Fruit fly (Drosophila melanogaster) whole organism, embryonic: Measurements from ENCODE around the gene Zip89B.
A peak's percentile ranks its signal among the peaks of the same experiment; 100 is the strongest.

Experiments used
- CG13424 ChIP-seq: fragments of 200-800 bp; sonication (Bioruptor generic); optimal IDR thresholded peaks from 2 replicates; lab custom pipeline; 2019; ENCODE audit warnings: missing biosample characterization, mild to moderate bottlenecking, missing genetic modification characterization, moderate library complexity
- CG13624 ChIP-seq: fragments of 200-800 bp; sonication (Bioruptor generic); optimal IDR thresholded peaks from 2 replicates; lab custom pipeline; 2016; ENCODE audit warnings: missing biosample characterization, missing genetic modification characterization
- CG13775 ChIP-seq: fragments of 200-800 bp; sonication (Bioruptor generic); optimal IDR thresholded peaks from 3 replicates; lab custom pipeline; 2017; ENCODE audit warnings: missing biosample characterization, mild to moderate bottlenecking, missing genetic modification characterization
- CG14050 ChIP-seq: fragments of 200-800 bp; sonication (Bioruptor generic); IDR thresholded peaks from 3 replicates; pipeline ENCODE4 v1.3.6; 2022; ENCODE audit warnings: missing biosample characterization, missing genetic modification characterization
- CG15011 ChIP-seq: fragments of 200-800 bp; sonication (Bioruptor generic); optimal IDR thresholded peaks from 3 replicates; lab custom pipeline; 2018; ENCODE audit warnings: missing biosample characterization, mild to moderate bottlenecking, missing genetic modification characterization
- CG18764 ChIP-seq: fragments of 200-800 bp; sonication (Bioruptor generic); optimal IDR thresholded peaks from 3 replicates; lab custom pipeline; 2016; ENCODE audit warnings: missing biosample characterization, missing genetic modification characterization
- CG2116 ChIP-seq: fragments of 200-800 bp; sonication (Bioruptor generic); optimal IDR thresholded peaks from 3 replicates; lab custom pipeline; 2018; ENCODE audit warnings: missing biosample characterization, mild to moderate bottlenecking, missing genetic modification characterization
- CG2120 ChIP-seq: fragments of 200-800 bp; sonication (Bioruptor generic); optimal IDR thresholded peaks from 3 replicates; lab custom pipeline; 2016; ENCODE audit warnings: missing biosample characterization, missing genetic modification characterization
- CG2199 ChIP-seq: fragments of 200-800 bp; sonication (Bioruptor generic); IDR thresholded peaks from 3 replicates; pipeline ENCODE4 v1.3.6; 2022; ENCODE audit warnings: missing biosample characterization, missing genetic modification characterization
- CG3163 ChIP-seq: fragments of 200-800 bp; sonication (Bioruptor generic); optimal IDR thresholded peaks from 3 replicates; lab custom pipeline; 2016; ENCODE audit warnings: missing biosample characterization, missing genetic modification characterization
- CG34224 ChIP-seq: fragments of 200-800 bp; sonication (Bioruptor generic); IDR thresholded peaks from 3 replicates; pipeline ENCODE4 v1.3.6; 2022; ENCODE audit warnings: missing biosample characterization, missing genetic modification characterization; ENCODE audit not compliant: partially characterized antibody
- CG3726 ChIP-seq: fragments of 200-800 bp; sonication (Bioruptor generic); IDR thresholded peaks from 3 replicates; pipeline ENCODE4, ENCODE4 v1.3.6; 2022; ENCODE audit warnings: missing biosample characterization, missing genetic modification characterization
- CG4360 ChIP-seq: fragments of 200-800 bp; sonication (Bioruptor generic); IDR thresholded peaks from 2 replicates; pipeline ENCODE4 v1.3.6; 2022; ENCODE audit warnings: missing biosample characterization, missing genetic modification characterization
- CG9932 ChIP-seq: fragments of 200-800 bp; sonication (Bioruptor generic); IDR thresholded peaks from 2 replicates; pipeline ENCODE4 v1.3.6; 2022; ENCODE audit warnings: missing biosample characterization, missing genetic modification characterization
- CTCF ChIP-seq: fragments of 200-800 bp; sonication (Bioruptor generic); optimal IDR thresholded peaks from 2 replicates; lab custom pipeline; 2017; ENCODE audit warnings: missing biosample characterization, mild to moderate bottlenecking, missing genetic modification characterization, moderate library complexity
- D ChIP-seq, 2 experiments: fragments of 200-800 bp in 1 of 2; fragments of >200 bp in 1 of 2; sonication (Bioruptor generic) in 1 of 2; optimal IDR thresholded peaks; 2 replicates in 1 of 2; 3 replicates in 1 of 2; lab custom pipeline; 2017; ENCODE audit warnings: mild to moderate bottlenecking in 1 of 2, missing biosample characterization in 1 of 2, missing genetic modification characterization in 1 of 2, missing genetic modification reagents in 1 of 2
- Dek ChIP-seq: fragments of 200-800 bp; sonication (Bioruptor generic); optimal IDR thresholded peaks from 3 replicates; lab custom pipeline; 2019; ENCODE audit warnings: missing biosample characterization, mild to moderate bottlenecking, missing genetic modification characterization, moderate library complexity
- Doc3 ChIP-seq: fragments of 200-800 bp; sonication (Bioruptor generic); IDR thresholded peaks from 3 replicates; pipeline ENCODE4 v1.3.6; 2022; ENCODE audit warnings: missing biosample characterization, missing genetic modification characterization; ENCODE audit not compliant: partially characterized antibody
- Dref ChIP-seq: fragments of 200-800 bp; sonication (Bioruptor generic); IDR thresholded peaks from 2 replicates; pipeline ENCODE4 v1.3.6; 2022; ENCODE audit warnings: missing biosample characterization, missing genetic modification characterization
- Ets65A ChIP-seq: fragments of 200-800 bp; sonication (Bioruptor generic); peaks from one replicate; lab custom pipeline; 2016; ENCODE audit warnings: missing biosample characterization, missing genetic modification characterization
- Fer1 ChIP-seq: fragments of 200-800 bp; sonication (Bioruptor generic); optimal IDR thresholded peaks from 2 replicates; lab custom pipeline; 2017; ENCODE audit warnings: missing biosample characterization, mild to moderate bottlenecking, missing genetic modification characterization
- H2.0 ChIP-seq: fragments of 200-800 bp; sonication (Bioruptor generic); IDR thresholded peaks from 2 replicates; pipeline ENCODE4 v1.3.6; 2022; ENCODE audit warnings: missing biosample characterization, missing genetic modification characterization
- MTF-1 ChIP-seq: fragments of 200-800 bp; sonication (Bioruptor generic); optimal IDR thresholded peaks from 2 replicates; lab custom pipeline; 2018; ENCODE audit warnings: missing biosample characterization, mild to moderate bottlenecking, missing genetic modification characterization, borderline replicate concordance
- Med ChIP-seq: fragments of 200-800 bp; sonication (Bioruptor generic); peaks from one replicate; lab custom pipeline; 2016; ENCODE audit warnings: missing biosample characterization, missing genetic modification characterization, mild to moderate bottlenecking, inconsistent platforms, moderate library complexity
- Myb ChIP-seq: fragments of 200-800 bp; sonication (Bioruptor generic); optimal IDR thresholded peaks from 2 replicates; lab custom pipeline; 2016; ENCODE audit warnings: missing biosample characterization, missing genetic modification characterization
- NC2α ChIP-seq: fragments of 200-800 bp; sonication (Bioruptor generic); optimal IDR thresholded peaks from 2 replicates; lab custom pipeline; 2016; ENCODE audit warnings: missing biosample characterization, missing genetic modification characterization
- Oli ChIP-seq: fragments of 200-800 bp; sonication (Bioruptor generic); optimal IDR thresholded peaks from 2 replicates; lab custom pipeline; 2018; ENCODE audit warnings: missing biosample characterization, mild to moderate bottlenecking, missing genetic modification characterization, moderate library complexity
- Ptx1 ChIP-seq: fragments of 200-800 bp; sonication (Bioruptor generic); IDR thresholded peaks from 2 replicates; pipeline ENCODE4 v1.3.6; 2022; ENCODE audit warnings: missing biosample characterization, missing genetic modification characterization
- Side ChIP-seq: fragments of 200-800 bp; sonication (Bioruptor generic); optimal IDR thresholded peaks from 2 replicates; lab custom pipeline; 2016; ENCODE audit warnings: missing biosample characterization, missing genetic modification characterization
- Sox102F ChIP-seq: fragments of 200-800 bp; sonication (Bioruptor generic); optimal IDR thresholded peaks from 2 replicates; lab custom pipeline; 2018; ENCODE audit warnings: missing biosample characterization, mild to moderate bottlenecking, missing genetic modification characterization, moderate library complexity
- Ssrp ChIP-seq: fragments of 200-800 bp; sonication (Bioruptor generic); optimal IDR thresholded peaks from 2 replicates; lab custom pipeline; 2018; ENCODE audit warnings: missing biosample characterization, mild to moderate bottlenecking, missing genetic modification characterization, moderate library complexity
- abd-A ChIP-seq: fragments of 200-800 bp; sonication (Bioruptor generic); optimal IDR thresholded peaks from 3 replicates; lab custom pipeline; 2019; ENCODE audit warnings: missing biosample characterization, mild to moderate bottlenecking, missing genetic modification characterization, moderate library complexity
- al ChIP-seq: fragments of 200-800 bp; sonication (Bioruptor generic); IDR thresholded peaks from 2 replicates; pipeline ENCODE4 v1.3.6; 2022; ENCODE audit warnings: missing biosample characterization, missing genetic modification characterization
- aop ChIP-seq: fragments of 200-800 bp; sonication (Bioruptor generic); IDR thresholded peaks from 2 replicates; pipeline ENCODE4 v1.3.6; 2022; ENCODE audit warnings: missing biosample characterization, missing genetic modification characterization
- ap ChIP-seq: fragments of 200-800 bp; sonication (Bioruptor generic); IDR thresholded peaks from 2 replicates; pipeline ENCODE4 v1.3.6; 2022; ENCODE audit warnings: missing biosample characterization, missing genetic modification characterization
- chn ChIP-seq: fragments of 200-800 bp; sonication (Bioruptor generic); optimal IDR thresholded peaks from 2 replicates; lab custom pipeline; 2016; ENCODE audit warnings: missing biosample characterization, missing genetic modification characterization
- cwo ChIP-seq: fragments of 200-800 bp; sonication (Bioruptor generic); optimal IDR thresholded peaks from 3 replicates; lab custom pipeline; 2017; ENCODE audit warnings: missing biosample characterization, missing genetic modification characterization, mild to moderate bottlenecking, moderate library complexity, missing genetic modification reagents
- dm ChIP-seq: fragments of 200-800 bp; sonication (Bioruptor generic); optimal IDR thresholded peaks from 3 replicates; lab custom pipeline; 2016; ENCODE audit warnings: missing biosample characterization, missing genetic modification characterization
- ems ChIP-seq: fragments of 200-800 bp; sonication (Bioruptor generic); optimal IDR thresholded peaks from 3 replicates; lab custom pipeline; 2016; ENCODE audit warnings: missing biosample characterization, missing genetic modification characterization
- ewg ChIP-seq: fragments of 200-800 bp; sonication (Bioruptor generic); optimal IDR thresholded peaks from 3 replicates; lab custom pipeline; 2017; ENCODE audit warnings: mild to moderate bottlenecking, missing biosample characterization, missing genetic modification reagents, missing genetic modification characterization
- kah ChIP-seq: fragments of 200-800 bp; sonication (Bioruptor generic); optimal IDR thresholded peaks from 2 replicates; lab custom pipeline; 2018; ENCODE audit warnings: missing biosample characterization, mild to moderate bottlenecking, missing genetic modification characterization
- klu ChIP-seq: fragments of 200-800 bp; sonication (Bioruptor generic); IDR thresholded peaks from 2 replicates; pipeline ENCODE4 v1.3.6; 2022; ENCODE audit warnings: missing biosample characterization, missing genetic modification characterization
- p53 ChIP-seq: fragments of 200-800 bp; sonication (Bioruptor generic); optimal IDR thresholded peaks from 2 replicates; lab custom pipeline; 2016; ENCODE audit warnings: missing biosample characterization, missing genetic modification characterization
- salm ChIP-seq: fragments of 200-800 bp; sonication (Bioruptor generic); optimal IDR thresholded peaks from 2 replicates; lab custom pipeline; 2018; ENCODE audit warnings: missing biosample characterization, mild to moderate bottlenecking, missing genetic modification characterization
- sd ChIP-seq: fragments of 200-800 bp; sonication (Bioruptor generic); optimal IDR thresholded peaks from 3 replicates; lab custom pipeline; 2018; ENCODE audit warnings: missing biosample characterization, mild to moderate bottlenecking, missing genetic modification characterization, moderate library complexity
- so ChIP-seq: fragments of 200-800 bp; sonication (Bioruptor generic); IDR thresholded peaks from 3 replicates; pipeline ENCODE4 v1.3.6; 2022; ENCODE audit warnings: missing biosample characterization, missing genetic modification characterization
- sob ChIP-seq: fragments of 200-800 bp; sonication (Bioruptor generic); IDR thresholded peaks from 2 replicates; pipeline ENCODE4 v1.3.6; 2022; ENCODE audit warnings: missing biosample characterization, missing genetic modification characterization
- sr ChIP-seq: fragments of 200-800 bp; sonication (Bioruptor generic); IDR thresholded peaks from 3 replicates; pipeline ENCODE4 v1.3.6; 2022; ENCODE audit warnings: missing biosample characterization, missing genetic modification characterization
- toy ChIP-seq: fragments of 200-800 bp; sonication (Bioruptor generic); IDR thresholded peaks from 2 replicates; pipeline ENCODE4 v1.3.6; 2022; ENCODE audit warnings: missing biosample characterization, missing genetic modification characterization
- wek ChIP-seq: fragments of 200-800 bp; sonication (Bioruptor generic); optimal IDR thresholded peaks from 3 replicates; lab custom pipeline; 2018; ENCODE audit warnings: missing biosample characterization, mild to moderate bottlenecking, missing genetic modification characterization, moderate library complexity
- yki ChIP-seq: fragments of >200 bp; optimal IDR thresholded peaks from 3 replicates; lab custom pipeline; 2018
- zf30C ChIP-seq: fragments of 200-800 bp; sonication (Bioruptor generic); optimal IDR thresholded peaks from 3 replicates; lab custom pipeline; 2018; ENCODE audit warnings: missing biosample characterization, mild to moderate bottlenecking, missing genetic modification characterization

The Zip89B gene

DNA sequence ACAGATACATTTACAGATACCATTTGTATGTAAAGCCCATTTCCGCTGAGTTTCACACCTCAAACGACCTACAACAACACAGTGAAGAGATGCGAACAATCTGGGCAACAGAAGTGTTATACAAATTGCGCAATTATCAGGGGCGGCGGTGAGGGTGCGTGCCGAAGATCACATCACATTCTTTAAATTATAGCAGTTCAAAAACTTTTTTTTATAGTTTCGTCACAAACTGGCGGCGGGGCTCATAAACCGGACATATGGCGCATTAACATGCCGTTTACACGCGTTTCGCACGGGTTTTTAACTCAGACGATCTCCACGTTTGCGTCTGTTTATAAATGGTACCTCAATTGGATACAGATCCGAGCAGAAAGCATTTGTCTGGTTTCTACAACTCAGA is 47.6 kb downstream of the Zip89B start (continued):
- TF ChIP-seq wek (GFP tag; lab: Kevin White, UChicago) = no peak
- no peak for TF ChIP-seq Ets65A (GFP tag; lab: Kevin White, UChicago)
- TF ChIP-seq Doc3 (GFP tag; lab: Robert Waterston, UW) = no peak
- no peak for TF ChIP-seq toy (GFP tag; lab: Robert Waterston, UW)
- TF ChIP-seq CG3726 (GFP tag; lab: Robert Waterston, UW) = no peak
- no peak for TF ChIP-seq NC2α (GFP tag; lab: Kevin White, UChicago)
- peak; percentile 21; the same call in 1 of the 2 replicates for TF ChIP-seq CG4360 (GFP tag; lab: Robert Waterston, UW)
- TF ChIP-seq CG2116 (GFP tag; lab: Kevin White, UChicago) = no peak
- TF ChIP-seq so = no peak
- no peak for TF ChIP-seq Sox102F (GFP tag; lab: Kevin White, UChicago)
- no peak for TF ChIP-seq MTF-1 (GFP tag; lab: Kevin White, UChicago)
- TF ChIP-seq Myb = no peak
- TF ChIP-seq H2.0 (GFP tag; lab: Robert Waterston, UW) = no peak
- TF ChIP-seq ewg = no peak
- TF ChIP-seq klu (GFP tag; lab: Robert Waterston, UW) = no peak
- TF ChIP-seq p53 (GFP tag; lab: Kevin White, UChicago) = no peak
- no peak for TF ChIP-seq sob (GFP tag; lab: Robert Waterston, UW)
- no peak for TF ChIP-seq Ssrp (tag; lab: Kevin White, UChicago)
- TF ChIP-seq kah (GFP tag; lab: Kevin White, UChicago) = no peak
- TF ChIP-seq dm = no peak
- no peak for TF ChIP-seq Ptx1
- no peak for TF ChIP-seq zf30C (GFP tag; lab: Kevin White, UChicago)
- TF ChIP-seq Oli (tag; lab: Kevin White, UChicago) = no peak
- 0 out of 2 replicates have a peak, but pooled peaks have one; percentile 18 for TF ChIP-seq CG9932 (GFP tag; lab: Robert Waterston, UW)

- TF ChIP-seq sr (GFP tag; lab: Robert Waterston, UW) (peak; percentile 76), cwo (GFP tag; lab: Kevin White, UChicago) (peak; percentile 2), CG14050 (GFP tag; lab: Robert Waterston, UW) (no peak), chn (GFP tag; lab: Kevin White, UChicago) (no peak), CG2199 (GFP tag; lab: Robert Waterston, UW) (no peak), abd-A (tag; lab: Kevin White, UChicago) (no peak), salm (no peak), Dref (GFP tag; lab: Robert Waterston, UW) (no peak), CG18764 (no peak), D (optimal IDR thresholded peaks at IDR 0.05; lab: Kevin White, UChicago) (no peak), D (GFP tag; optimal IDR thresholded peaks at IDR 0.05; lab: Kevin White, UChicago) (no peak), Dek (no peak), Med (GFP tag; lab: Kevin White, UChicago) (peak; percentile 11), CG15011 (GFP tag; lab: Kevin White, UChicago) (no peak)
Observed at dm6 chr3R:16353671-16354070, 48.1 kb downstream of the Zip89B start.

DNA sequence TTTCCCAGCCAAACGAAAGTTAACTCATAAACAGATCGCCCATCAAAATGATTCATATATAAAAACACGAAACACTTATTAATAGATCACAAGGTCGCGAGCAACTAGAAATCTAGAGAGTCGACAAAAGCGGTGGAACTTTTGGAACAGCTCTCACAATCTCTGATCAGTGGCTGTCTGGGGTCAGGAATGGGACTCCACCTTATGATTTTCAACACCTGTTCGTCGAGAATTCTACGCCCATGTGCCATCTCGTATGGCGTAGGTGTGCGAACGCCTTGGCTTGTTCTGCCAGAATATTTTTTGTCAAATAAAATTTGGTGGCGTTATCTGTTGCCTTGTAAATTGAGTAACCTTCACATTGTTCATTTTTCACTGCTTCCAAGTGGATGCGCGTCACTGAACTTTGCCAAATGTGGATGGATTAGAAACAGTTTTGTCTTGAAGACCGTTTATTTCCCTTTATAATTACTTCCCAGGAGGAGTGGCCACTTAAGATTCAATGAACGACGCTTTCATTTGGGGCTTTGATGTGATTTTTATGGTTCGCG is 49.9 kb downstream of the Zip89B start:
- TF ChIP-seq Side (GFP tag; lab: Kevin White, UChicago) (peak; percentile 10), sd (tag; lab: Kevin White, UChicago) (peak; percentile 93), CTCF (GFP tag; lab: Kevin White, UChicago) (no peak), CG34224 (no peak), CG2120 (GFP tag; lab: Kevin White, UChicago) (peak; percentile 88), CG13624 (GFP tag; lab: Kevin White, UChicago) (peak; percentile 74), yki (lab: Kevin White, UChicago) (no peak), Fer1 (peak; percentile 51), ems (GFP tag; lab: Kevin White, UChicago) (peak; percentile 4), CG13424 (peak; percentile 13), CG3163 (GFP tag; lab: Kevin White, UChicago) (no peak), ap (GFP tag; lab: Robert Waterston, UW) (no peak), al (GFP tag; lab: Robert Waterston, UW) (peak; percentile 48; the same call in 1 of the 2 replicates), aop (GFP tag; lab: Robert Waterston, UW) (no peak), CG13775 (peak; percentile 7)
